Worm (Caenorhabditis elegans) whole organism, young adult: ENCODE results near the gene R102.11.
"Not testable (repeated sequence)": the region's sequence is repeated elsewhere in the genome, so short reads cannot be mapped to it uniquely, and the experiment has no call there.

Source experiments
- B0019.2 ChIP-seq: fragments of 200-800 bp; sonication (Bioruptor generic); conservative IDR thresholded peaks from 2 replicates; pipeline ENCODE4 v1.3.6; 2022; ENCODE audit warnings: missing genetic modification reagents, missing genetic modification characterization, missing compliant biosample characterization
- D2030.7 ChIP-seq: fragments of 200-800 bp; sonication (Bioruptor generic); IDR thresholded peaks from 2 replicates; pipeline ENCODE4 v1.3.6; 2022; ENCODE audit warnings: missing genetic modification reagents, missing genetic modification characterization, missing compliant biosample characterization
- ztf-18 ChIP-seq: sonication (generic microtip); optimal IDR thresholded peaks from 2 replicates; lab custom pipeline; 2016; ENCODE audit warnings: missing genotype, mild to moderate bottlenecking, missing genetic modification characterization, missing compliant biosample characterization

The R102.11 gene

DNA sequence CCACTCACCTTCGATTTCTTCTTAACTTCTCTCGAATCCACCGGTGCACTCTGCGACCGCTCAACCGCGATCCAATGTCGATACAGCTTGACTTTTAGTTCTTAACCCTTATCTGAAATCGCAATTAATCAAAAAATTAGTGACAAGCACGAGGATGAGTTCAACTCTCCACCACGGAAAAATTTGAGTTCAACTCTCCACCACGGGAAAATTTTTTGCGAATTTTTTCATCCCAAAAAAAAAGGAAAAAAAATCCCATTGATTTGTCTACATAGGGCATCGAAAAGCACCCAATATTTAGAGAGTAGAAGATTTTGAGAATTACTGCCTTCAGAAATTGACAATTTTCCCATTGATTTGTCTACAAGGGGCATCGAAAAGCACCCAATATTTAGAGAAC is 45.5 kb downstream of the R102.11 start, which contains the start of gene glb-19:
glb-19 (minus strand) TSS at position 101 of the 400 bp plus-strand sequence.
- not testable (repeated sequence) for TF ChIP-seq B0019.2 (GFP tag; lab: Robert Waterston, UW); ztf-18 (tag; lab: Kevin White, UChicago); D2030.7
- TF ChIP-seq, all 124 proteins: peak for 0; not testable (repeated sequence) for 124
